Worm (Caenorhabditis elegans) whole organism, L2 larva: ENCODE measurements around the gene aptf-3.

Experiments used
- aly-2 ChIP-seq: fragments of 150-350 bp; optimal IDR thresholded peaks from 2 replicates; lab custom pipeline; 2014; ENCODE audit warnings: missing biosample characterization, missing genetic modification characterization
- ceh-16 ChIP-seq: fragments of 150-350 bp; optimal IDR thresholded peaks from 2 replicates; lab custom pipeline; 2014; ENCODE audit warnings: missing biosample characterization, missing genetic modification characterization
- ceh-82 ChIP-seq: fragments of 150-350 bp; optimal IDR thresholded peaks from 2 replicates; lab custom pipeline; 2014; ENCODE audit warnings: missing biosample characterization, missing genetic modification characterization
- dmd-4 ChIP-seq: sonication (generic microtip); optimal IDR thresholded peaks from 2 replicates; lab custom pipeline; 2017; ENCODE audit warnings: missing biosample characterization, missing genetic modification characterization
- elt-3 ChIP-seq: sonication (generic microtip); optimal IDR thresholded peaks from 2 replicates; lab custom pipeline; 2017; ENCODE audit warnings: missing biosample characterization, missing genetic modification characterization
- lin-13 ChIP-seq: fragments of 150-350 bp; optimal IDR thresholded peaks from 2 replicates; lab custom pipeline; 2014; ENCODE audit warnings: missing biosample characterization, missing genetic modification reagents, missing genetic modification characterization
- mab-5 ChIP-seq: fragments of 150-350 bp; optimal IDR thresholded peaks from 2 replicates; lab custom pipeline; 2014; ENCODE audit warnings: missing biosample characterization, missing genetic modification characterization
- mdl-1 ChIP-seq, 2 experiments: fragments of 150-350 bp in 1 of 2; sonication (generic microtip) in 1 of 2; optimal IDR thresholded peaks; 2 replicates each; lab custom pipeline; 2017; ENCODE audit warnings: missing biosample characterization in 2 of 2, missing genetic modification characterization in 2 of 2
- nhr-10 ChIP-seq: sonication (generic microtip); optimal IDR thresholded peaks from 2 replicates; lab custom pipeline; 2017; ENCODE audit warnings: missing biosample characterization, missing genetic modification characterization
- sem-4 ChIP-seq: fragments of 150-350 bp; optimal IDR thresholded peaks from 2 replicates; lab custom pipeline; 2014; ENCODE audit warnings: missing biosample characterization, missing genetic modification reagents, missing genetic modification characterization
- snpc-4 ChIP-seq: fragments of 150-350 bp; optimal IDR thresholded peaks from 2 replicates; lab custom pipeline; 2014; ENCODE audit warnings: missing biosample characterization, missing genetic modification characterization
- unc-39 ChIP-seq: fragments of 150-350 bp; optimal IDR thresholded peaks from 2 replicates; lab custom pipeline; 2014; ENCODE audit warnings: missing biosample characterization, missing genetic modification characterization
- unc-62 ChIP-seq: fragments of 150-350 bp; optimal IDR thresholded peaks from 2 replicates; lab custom pipeline; 2014; ENCODE audit warnings: missing biosample characterization, missing genetic modification reagents, missing genetic modification characterization
- ztf-11 ChIP-seq: sonication (generic microtip); optimal IDR thresholded peaks from 2 replicates; lab custom pipeline; 2017; ENCODE audit warnings: missing biosample characterization, missing genetic modification characterization

DNA sequence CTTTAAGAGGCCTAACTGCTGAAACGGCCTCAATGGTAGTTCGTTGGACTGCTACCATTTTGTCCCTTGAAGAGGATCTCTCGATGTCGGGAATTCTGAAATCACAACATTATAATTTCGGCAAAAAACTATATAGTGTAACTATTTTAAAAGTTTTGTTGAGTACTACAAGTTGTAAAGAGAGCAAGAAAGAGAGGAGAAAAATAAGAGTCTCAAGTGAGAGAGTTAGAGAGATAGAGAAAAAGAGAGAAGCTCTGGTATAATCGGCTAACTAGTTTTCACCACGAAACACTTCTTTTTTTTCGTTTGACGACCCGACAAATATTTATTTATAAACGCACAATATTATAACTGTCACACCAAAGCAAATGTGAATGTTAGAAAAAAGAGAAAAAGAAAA lies 43.6 kb downstream of the aptf-3 start, which contains the start of gene vab-9:
- TF ChIP-seq aly-2 (tag; lab: Kevin White, UChicago) (no peak), ztf-11 (no peak), unc-62 (GFP tag; lab: Kevin White, UChicago) (no peak), mdl-1 (tag; optimal IDR thresholded peaks at IDR 0.05; lab: Kevin White, UChicago) (no peak), sem-4 (tag; lab: Kevin White, UChicago) (no peak), nhr-10 (no peak), ceh-16 (tag; lab: Kevin White, UChicago) (no peak), lin-13 (GFP tag; lab: Kevin White, UChicago) (no peak), elt-3 (tag; lab: Kevin White, UChicago) (no peak), unc-39 (no peak), snpc-4 (tag; lab: Kevin White, UChicago) (no peak), dmd-4 (no peak), ceh-82 (tag; lab: Kevin White, UChicago) (no peak), mab-5 (tag; lab: Kevin White, UChicago) (no peak)
